Fruit fly (Drosophila melanogaster): ENCODE data around the gene Timp.

Timp gene

DNA sequence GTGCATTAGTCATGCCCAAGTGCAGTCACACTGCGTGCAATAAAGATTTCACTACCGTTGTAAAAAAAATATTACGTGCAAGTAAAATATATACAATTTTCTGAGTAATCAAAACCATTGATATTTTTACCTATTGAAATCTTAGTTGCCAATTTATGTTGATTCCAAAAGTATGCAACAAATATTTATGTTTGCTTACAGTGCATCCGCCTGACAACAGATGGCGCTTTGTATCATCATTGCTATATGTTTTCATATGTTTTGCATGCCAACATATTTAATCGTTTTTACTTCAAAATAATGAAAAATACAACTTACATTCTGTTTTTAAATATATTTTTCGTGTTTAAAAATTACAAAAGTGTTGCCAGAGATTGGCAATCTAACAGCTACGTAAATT lies 9.3 kb downstream of the Timp start (continued):
- TF ChIP-seq CG9437 (GFP tag; optimal IDR thresholded peaks at IDR 0.05) (peak; percentile 28), CG7271 (tag; optimal IDR thresholded peaks at IDR 0.05) (peak; percentile 42), nerfin-2 (GFP tag; IDR thresholded peaks at IDR 0.05; ENCODE audit: partially characterized antibody) (no peak), bcd (GFP tag; optimal IDR thresholded peaks at IDR 0.05) (peak; percentile 28), CG7987 (GFP tag; optimal IDR thresholded peaks at IDR 0.05) (peak; percentile 45), CG33557 (GFP tag; optimal IDR thresholded peaks at IDR 0.05) (peak; percentile 20), mam (GFP tag; optimal IDR thresholded peaks at IDR 0.05) (no peak), CG6813 (GFP tag; optimal IDR thresholded peaks at IDR 0.05) (peak; percentile 27), ind (GFP tag; optimal IDR thresholded peaks at IDR 0.05) (no peak), Lhr (GFP tag; optimal IDR thresholded peaks at IDR 0.05) (peak; percentile 1), CG1603 (tag; optimal IDR thresholded peaks at IDR 0.05) (peak; percentile 53), CG4328 (GFP tag; optimal IDR thresholded peaks at IDR 0.05) (no peak), CG17385 (GFP tag; optimal IDR thresholded peaks at IDR 0.05) (peak; percentile 3), CG8359 (GFP tag; optimal IDR thresholded peaks at IDR 0.05; ENCODE audit: borderline replicate concordance) (peak; percentile 60), nmo (GFP tag; optimal IDR thresholded peaks at IDR 0.05) (peak; percentile 17), CTCF (GFP tag; optimal IDR thresholded peaks at IDR 0.05) (peak; percentile 95), PHDP (tag; optimal IDR thresholded peaks at IDR 0.05) (peak; percentile 49), croc (GFP tag; conservative IDR thresholded peaks at IDR 0.05) (peak; percentile 22; the same call in 1 of the 3 replicates), CG17829 (tag; optimal IDR thresholded peaks at IDR 0.05) (peak; percentile 13), CoRest (tag; optimal IDR thresholded peaks at IDR 0.05) (peak; percentile 11), CG4820 (GFP tag; optimal IDR thresholded peaks at IDR 0.05) (peak; percentile 37), Atf6 (GFP tag; IDR thresholded peaks at IDR 0.05) (no peak), pb (GFP tag; optimal IDR thresholded peaks at IDR 0.05) (peak; percentile 26), CG10431 (GFP tag; optimal IDR thresholded peaks at IDR 0.05) (peak; percentile 19), Rfx (GFP tag; IDR thresholded peaks at IDR 0.05) (peak; percentile 56), Blimp-1 (GFP tag; optimal IDR thresholded peaks at IDR 0.05) (peak; percentile 37), CG13287 (GFP tag; IDR thresholded peaks at IDR 0.05; ENCODE audit: partially characterized antibody) (no peak), MTF-1 (GFP tag; optimal IDR thresholded peaks at IDR 0.05; ENCODE audit: borderline replicate concordance) (peak; percentile 23), CG1233 (GFP tag; optimal IDR thresholded peaks at IDR 0.05) (peak; percentile 35), pan (optimal IDR thresholded peaks at IDR 0.05) (no peak), pan (GFP tag; optimal IDR thresholded peaks at IDR 0.05 in 1 of 2, IDR thresholded peaks at IDR 0.05 in 1 of 2) (peak in 1 of 2 experiments; percentile 32), CG15601 (tag; optimal IDR thresholded peaks at IDR 0.05) (peak; percentile 99), CG2199 (GFP tag; IDR thresholded peaks at IDR 0.05) (peak; percentile 86), eve (GFP tag; optimal IDR thresholded peaks at IDR 0.05) (peak in 1 of 2 experiments; percentile 55), trem (tag; optimal IDR thresholded peaks at IDR 0.05) (peak; percentile 31), CG17568 (GFP tag; optimal IDR thresholded peaks at IDR 0.05) (peak; percentile 14), dmrt11E (tag; optimal IDR thresholded peaks at IDR 0.05) (peak; percentile 24), seq (GFP tag; IDR thresholded peaks at IDR 0.05) (peak; percentile 39; the same call in 1 of the 2 replicates), CG7372 (GFP tag; IDR thresholded peaks at IDR 0.05) (0 out of 2 replicates have a peak, but pooled peaks have one; percentile 12), bab2 (GFP tag; optimal IDR thresholded peaks at IDR 0.05) (no peak), vvl (GFP tag; IDR thresholded peaks at IDR 0.05) (peak; percentile 50), HLHmδ (GFP tag; optimal IDR thresholded peaks at IDR 0.05) (no peak), HmgZ (tag; optimal IDR thresholded peaks at IDR 0.05) (no peak), dati (GFP tag; IDR thresholded peaks at IDR 0.05) (no peak), HmgD (GFP tag; optimal IDR thresholded peaks at IDR 0.05) (no peak), Sox102F (GFP tag; optimal IDR thresholded peaks at IDR 0.05) (peak; percentile 10), wdn (GFP tag; IDR thresholded peaks at IDR 0.05) (no peak), CG1529 (GFP tag; optimal IDR thresholded peaks at IDR 0.05) (peak; percentile 6), CG11247 (GFP tag; IDR thresholded peaks at IDR 0.05) (0 out of 2 replicates have a peak, but pooled peaks have one; percentile 45), CG11398 (GFP tag; optimal IDR thresholded peaks at IDR 0.05) (no peak)
